Worm (Caenorhabditis elegans): ENCODE data around the gene C01G6.4.

The C01G6.4 gene

ce11 chrII:9262845-9263402 lies 9.9 kb downstream of the C01G6.4 start:
- no peak for TF ChIP-seq bed-3 (GFP tag; optimal IDR thresholded peaks at IDR 0.05)
- TF ChIP-seq cnd-1 (tag; optimal IDR thresholded peaks at IDR 0.05) = peak; percentile 67
- no peak for TF ChIP-seq ceh-83 (GFP tag; optimal IDR thresholded peaks at IDR 0.05)
- TF ChIP-seq nhr-76 (tag; optimal IDR thresholded peaks at IDR 0.05) = no peak
- peak; percentile 24 for TF ChIP-seq sptf-1 (tag; optimal IDR thresholded peaks at IDR 0.05)
- TF ChIP-seq tbx-8 (GFP tag; optimal IDR thresholded peaks at IDR 0.05) = peak; percentile 61
- TF ChIP-seq nhr-237 (tag; optimal IDR thresholded peaks at IDR 0.05) = no peak
- peak; percentile 49 for TF ChIP-seq mls-2 (tag; optimal IDR thresholded peaks at IDR 0.05)
- peak; percentile 32 for TF ChIP-seq lin-32 (GFP tag; optimal IDR thresholded peaks at IDR 0.05)
- TF ChIP-seq unc-39 (tag; optimal IDR thresholded peaks at IDR 0.05) = no peak
- no peak for TF ChIP-seq drap-1 (GFP tag; optimal IDR thresholded peaks at IDR 0.05)
- no peak for TF ChIP-seq mab-5 (tag; optimal IDR thresholded peaks at IDR 0.05)
- peak; percentile 90 for TF ChIP-seq nhr-2 (tag; optimal IDR thresholded peaks at IDR 0.05)
- TF ChIP-seq elt-3 (tag; optimal IDR thresholded peaks at IDR 0.05) = no peak
- no peak for TF ChIP-seq ces-1 (GFP tag; optimal IDR thresholded peaks at IDR 0.05)
- TF ChIP-seq lin-13 (tag; optimal IDR thresholded peaks at IDR 0.05) = peak; percentile 3
- no peak for TF ChIP-seq elt-1 (tag; optimal IDR thresholded peaks at IDR 0.05; ENCODE audit: borderline replicate concordance, insufficient read depth)
- TF ChIP-seq unc-120 (tag; optimal IDR thresholded peaks at IDR 0.05; ENCODE audit: poor library complexity, severe bottlenecking) = no peak
- TF ChIP-seq sem-2 (GFP tag; optimal IDR thresholded peaks at IDR 0.05) = no peak
- no peak for TF ChIP-seq lsy-2 (tag; optimal IDR thresholded peaks at IDR 0.05)
- TF ChIP-seq nhr-28 (tag; optimal IDR thresholded peaks at IDR 0.05) = no peak
- no peak for TF ChIP-seq zip-8 (tag; optimal IDR thresholded peaks at IDR 0.05)
- no peak for TF ChIP-seq mep-1 (tag; optimal IDR thresholded peaks at IDR 0.05)
- no peak for TF ChIP-seq ztf-11 (tag; optimal IDR thresholded peaks at IDR 0.05)
- no peak for TF ChIP-seq flh-1 (GFP tag; optimal IDR thresholded peaks at IDR 0.05)
- TF ChIP-seq ceh-39 (tag; optimal IDR thresholded peaks at IDR 0.05) = no peak
- TF ChIP-seq hlh-1 (tag; optimal IDR thresholded peaks at IDR 0.05) = peak; percentile 96
- no peak for TF ChIP-seq snpc-4 (tag; optimal IDR thresholded peaks at IDR 0.05)
- TF ChIP-seq nhr-12 (tag; optimal IDR thresholded peaks at IDR 0.05) = no peak
- no peak for TF ChIP-seq ceh-43 (GFP tag; optimal IDR thresholded peaks at IDR 0.05)
- peak; percentile 56 for TF ChIP-seq M03D4.4 (tag; optimal IDR thresholded peaks at IDR 0.05)
- TF ChIP-seq blmp-1 (tag; optimal IDR thresholded peaks at IDR 0.05) = no peak
- TF ChIP-seq unc-62 (GFP tag; optimal IDR thresholded peaks at IDR 0.05) = peak; percentile 59
- no peak for TF ChIP-seq pha-4 (tag; optimal IDR thresholded peaks at IDR 0.05)
- no peak for TF ChIP-seq ham-2 (GFP tag; optimal IDR thresholded peaks at IDR 0.05)

DNA sequence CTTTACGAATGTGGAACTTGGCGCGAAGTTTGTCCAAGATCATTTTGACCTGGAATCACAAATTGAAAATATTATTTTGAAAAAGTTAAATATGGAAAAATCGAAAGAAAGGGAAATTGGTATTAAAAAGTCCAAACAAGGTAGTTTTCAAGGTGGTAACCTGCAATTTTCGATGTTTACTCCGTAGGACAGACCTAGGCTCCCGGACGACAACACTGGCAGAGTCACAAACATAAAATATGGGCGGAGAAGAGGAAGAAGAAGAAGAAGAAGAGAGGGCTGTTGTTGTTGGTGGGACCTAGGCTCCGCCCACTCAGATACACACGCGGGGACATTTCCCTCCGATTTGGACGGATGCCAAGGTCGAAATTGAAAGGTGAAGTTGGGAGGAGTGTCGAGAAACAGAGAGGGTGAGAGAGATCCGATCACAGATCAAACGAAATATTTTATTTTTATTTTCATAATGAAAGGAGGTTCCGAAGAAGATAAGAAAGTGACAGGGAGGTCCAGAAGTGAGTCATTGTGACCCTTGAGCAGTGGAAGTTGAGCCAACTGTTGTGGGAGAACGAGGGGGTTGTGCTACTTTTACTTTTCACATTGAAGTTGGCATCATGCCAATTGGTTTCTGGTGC lies 10.8 kb downstream of the C01G6.4 start, which contains the start of gene aqp-2:
aqp-2 (minus strand) TSS at position 51 of the 632 bp plus-strand sequence.
- TF ChIP-seq lsy-2 (tag; optimal IDR thresholded peaks at IDR 0.05) (no peak), nhr-237 (tag; optimal IDR thresholded peaks at IDR 0.05) (no peak), cnd-1 (tag; optimal IDR thresholded peaks at IDR 0.05) (no peak), zip-8 (tag; optimal IDR thresholded peaks at IDR 0.05) (no peak), mls-2 (tag; optimal IDR thresholded peaks at IDR 0.05) (no peak), ceh-43 (GFP tag; optimal IDR thresholded peaks at IDR 0.05) (no peak), unc-39 (tag; optimal IDR thresholded peaks at IDR 0.05) (no peak), nhr-12 (tag; optimal IDR thresholded peaks at IDR 0.05) (no peak), lin-13 (tag; optimal IDR thresholded peaks at IDR 0.05) (no peak), ceh-39 (tag; optimal IDR thresholded peaks at IDR 0.05) (no peak), snpc-4 (tag; optimal IDR thresholded peaks at IDR 0.05) (no peak), hlh-1 (tag; optimal IDR thresholded peaks at IDR 0.05) (peak; percentile 72), M03D4.4 (tag; optimal IDR thresholded peaks at IDR 0.05) (no peak), elt-1 (tag; optimal IDR thresholded peaks at IDR 0.05; ENCODE audit: borderline replicate concordance, insufficient read depth) (no peak), mab-5 (tag; optimal IDR thresholded peaks at IDR 0.05) (no peak), tbx-8 (GFP tag; optimal IDR thresholded peaks at IDR 0.05) (no peak), nhr-2 (tag; optimal IDR thresholded peaks at IDR 0.05) (no peak), blmp-1 (tag; optimal IDR thresholded peaks at IDR 0.05) (peak; percentile 51), flh-1 (GFP tag; optimal IDR thresholded peaks at IDR 0.05) (no peak), mep-1 (tag; optimal IDR thresholded peaks at IDR 0.05) (peak; percentile 25), elt-3 (tag; optimal IDR thresholded peaks at IDR 0.05) (no peak), unc-62 (GFP tag; optimal IDR thresholded peaks at IDR 0.05) (peak; percentile 88), unc-120 (tag; optimal IDR thresholded peaks at IDR 0.05; ENCODE audit: poor library complexity, severe bottlenecking) (peak; percentile 45), bed-3 (GFP tag; optimal IDR thresholded peaks at IDR 0.05) (no peak), ham-2 (GFP tag; optimal IDR thresholded peaks at IDR 0.05) (no peak), drap-1 (GFP tag; optimal IDR thresholded peaks at IDR 0.05) (no peak), ceh-83 (GFP tag; optimal IDR thresholded peaks at IDR 0.05) (no peak), nhr-76 (tag; optimal IDR thresholded peaks at IDR 0.05) (no peak)
